Worm (Caenorhabditis elegans): Measurements from ENCODE around the gene F22B7.1.

The F22B7.1 gene

ce11 chrIII:8696680-8697079 is 31.5 kb downstream of the F22B7.1 start (continued):
- TF ChIP-seq dmd-8 (GFP tag; IDR thresholded peaks at IDR 0.05) (no peak), set-16 (GFP tag; IDR thresholded peaks at IDR 0.05) (no peak), mxl-3 (GFP tag; optimal IDR thresholded peaks at IDR 0.05) (no peak), daf-16 (GFP tag; optimal IDR thresholded peaks at IDR 0.05) (no peak), daf-16 (tag; optimal IDR thresholded peaks at IDR 0.05) (peak; percentile 21), F44E2.7 (GFP tag; IDR thresholded peaks at IDR 0.05) (no peak), ceh-28 (tag; optimal IDR thresholded peaks at IDR 0.05) (no peak), dve-1 (tag; optimal IDR thresholded peaks at IDR 0.05; ENCODE audit: insufficient read depth) (peak; percentile 68), sdz-12 (GFP tag; optimal IDR thresholded peaks at IDR 0.05) (no peak), nhr-11 (tag; optimal IDR thresholded peaks at IDR 0.05) (no peak), fos-1 (tag; optimal IDR thresholded peaks at IDR 0.05) (no peak), aha-1 (tag) (no peak), mdl-1 (tag; optimal IDR thresholded peaks at IDR 0.05) (no peak), daf-19 (GFP tag; conservative IDR thresholded peaks at IDR 0.05) (no peak), tag-97 (GFP tag; IDR thresholded peaks at IDR 0.05) (no peak), zfp-3 (GFP tag; conservative IDR thresholded peaks at IDR 0.05) (no peak), zip-11 (GFP tag; IDR thresholded peaks at IDR 0.05) (no peak), ztf-7 (tag; optimal IDR thresholded peaks at IDR 0.05) (no peak), ceh-32 (tag; optimal IDR thresholded peaks at IDR 0.05; ENCODE audit: poor library complexity) (no peak), egl-43 (GFP tag; IDR thresholded peaks at IDR 0.05) (no peak), unc-130 (GFP tag; optimal IDR thresholded peaks at IDR 0.05) (no peak), nhr-48 (tag; optimal IDR thresholded peaks at IDR 0.05) (no peak), php-3 (GFP tag; IDR thresholded peaks at IDR 0.05) (no peak), nhr-28 (tag; optimal IDR thresholded peaks at IDR 0.05) (peak; percentile 94), daf-12 (tag; optimal IDR thresholded peaks at IDR 0.05) (no peak), cey-2 (tag; optimal IDR thresholded peaks at IDR 0.05; ENCODE audit: borderline replicate concordance, insufficient read depth) (no peak), hmg-1.1 (GFP tag; IDR thresholded peaks at IDR 0.05) (no peak), hlh-30 (tag; optimal IDR thresholded peaks at IDR 0.05; ENCODE audit: insufficient read depth) (peak; percentile 47), mep-1 (tag; optimal IDR thresholded peaks at IDR 0.05) (peak; percentile 30)

ce11 chrIII:8697268-8697907 is 32.2 kb downstream of the F22B7.1 start:
- TF ChIP-seq ctbp-1 (GFP tag; IDR thresholded peaks at IDR 0.05), result no peak
- TF ChIP-seq aha-1 (tag), result peak; percentile 88
- TF ChIP-seq unc-62 (GFP tag; optimal IDR thresholded peaks at IDR 0.05 in 1 of 2), result peak in 1 of 2 experiments; percentile 98
- no peak for TF ChIP-seq unc-62 (tag; optimal IDR thresholded peaks at IDR 0.05)
- no peak for TF ChIP-seq rbr-2 (tag; optimal IDR thresholded peaks at IDR 0.05)

ce11 chrIII:8700289-8700957 is 35.3 kb downstream of the F22B7.1 start, which contains the start of the genes sdz-1 and vps-33.1:
TSS of gene sdz-1 (minus strand) at chrIII:8700339.
TSS of gene vps-33.1 (plus strand) at chrIII:8700927.
- TF ChIP-seq dve-1 (tag; optimal IDR thresholded peaks at IDR 0.05; ENCODE audit: insufficient read depth) (peak; percentile 18), zfp-2 (tag; optimal IDR thresholded peaks at IDR 0.05) (no peak), ceh-28 (tag; optimal IDR thresholded peaks at IDR 0.05) (no peak), F44E2.7 (GFP tag; IDR thresholded peaks at IDR 0.05) (no peak), hif-1 (tag; optimal IDR thresholded peaks at IDR 0.05) (peak in 1 of 2 experiments; percentile 60), saeg-2 (GFP tag; IDR thresholded peaks at IDR 0.05) (no peak), tag-97 (GFP tag; IDR thresholded peaks at IDR 0.05) (no peak), dpl-1 (GFP tag; optimal IDR thresholded peaks at IDR 0.05) (peak; percentile 77), nhr-6 (tag; optimal IDR thresholded peaks at IDR 0.05) (peak; percentile 80), zip-2 (tag; optimal IDR thresholded peaks at IDR 0.05) (no peak), lim-7 (GFP tag; IDR thresholded peaks at IDR 0.05) (no peak), unc-130 (GFP tag; optimal IDR thresholded peaks at IDR 0.05) (peak; percentile 62), lsy-2 (tag; optimal IDR thresholded peaks at IDR 0.05) (peak in 1 of 2 experiments; percentile 67), skn-1 (tag; optimal IDR thresholded peaks at IDR 0.05) (no peak), mes-2 (tag; optimal IDR thresholded peaks at IDR 0.05; ENCODE audit: poor library complexity, severe bottlenecking) (peak; percentile 96), attf-4 (tag; optimal IDR thresholded peaks at IDR 0.05) (no peak), nhr-102 (tag; optimal IDR thresholded peaks at IDR 0.05) (no peak), hlh-30 (tag; optimal IDR thresholded peaks at IDR 0.05; ENCODE audit: insufficient read depth) (peak; percentile 81), mdl-1 (tag; optimal IDR thresholded peaks at IDR 0.05) (peak in 1 of 2 experiments; percentile 35), F10B5.3 (tag; optimal IDR thresholded peaks at IDR 0.05) (no peak), egl-27 (tag; optimal IDR thresholded peaks at IDR 0.05) (no peak), cey-2 (tag; optimal IDR thresholded peaks at IDR 0.05; ENCODE audit: borderline replicate concordance, insufficient read depth) (no peak)

All from whole organism, L4 larva.